Fruit fly (Drosophila melanogaster) whole organism, prepupa: ENCODE results near the gene CG15130.
A peak's percentile ranks its signal among the peaks of the same experiment; 100 is the strongest.

ENCODE experiments used
- CG10631 ChIP-seq: fragments of 200-800 bp; sonication (Bioruptor generic); optimal IDR thresholded peaks from 2 replicates; lab custom pipeline; 2016; ENCODE audit warnings: missing biosample characterization, missing genetic modification characterization
- CG15336 ChIP-seq: fragments of 200-800 bp; sonication (Bioruptor generic); IDR thresholded peaks from 2 replicates; pipeline ENCODE4 v1.3.6; 2022; ENCODE audit warnings: missing biosample characterization, missing genetic modification characterization
- CG16779 ChIP-seq: fragments of 200-800 bp; sonication (Bioruptor generic); optimal IDR thresholded peaks from 3 replicates; lab custom pipeline; 2017; ENCODE audit warnings: missing biosample characterization, mild to moderate bottlenecking, missing genetic modification characterization
- CG31627 ChIP-seq: fragments of 200-800 bp; sonication (Bioruptor generic); optimal IDR thresholded peaks from 3 replicates; lab custom pipeline; 2016; ENCODE audit warnings: missing biosample characterization, missing genetic modification characterization
- CG32006 ChIP-seq: fragments of 200-800 bp; sonication (Bioruptor generic); optimal IDR thresholded peaks from 3 replicates; lab custom pipeline; 2017; ENCODE audit warnings: missing biosample characterization, mild to moderate bottlenecking, missing genetic modification characterization
- CG4318 ChIP-seq: fragments of 200-800 bp; sonication (Bioruptor generic); optimal IDR thresholded peaks from 3 replicates; lab custom pipeline; 2017; ENCODE audit warnings: missing biosample characterization, mild to moderate bottlenecking, missing genetic modification characterization
- CG6163 ChIP-seq: fragments of 200-800 bp; sonication (Bioruptor generic); IDR thresholded peaks from 3 replicates; pipeline ENCODE4 v1.3.6; 2022; ENCODE audit warnings: missing biosample characterization, missing genetic modification characterization
- CG6808 ChIP-seq: fragments of 200-800 bp; sonication (Bioruptor generic); optimal IDR thresholded peaks from 3 replicates; lab custom pipeline; 2017; ENCODE audit warnings: missing biosample characterization, missing genetic modification characterization, mild to moderate bottlenecking, moderate library complexity, missing genetic modification reagents
- CG7368 ChIP-seq: fragments of 200-800 bp; sonication (Bioruptor generic); optimal IDR thresholded peaks from 3 replicates; lab custom pipeline; 2016; ENCODE audit warnings: missing biosample characterization, missing genetic modification characterization
- Eip78C ChIP-seq: fragments of 200-800 bp; sonication (Bioruptor generic); peaks from one replicate; lab custom pipeline; 2016; ENCODE audit warnings: missing biosample characterization, missing genetic modification characterization
- Eip93F ChIP-seq: fragments of 200-800 bp; sonication (Bioruptor generic); optimal IDR thresholded peaks from 2 replicates; lab custom pipeline; 2016; ENCODE audit warnings: missing biosample characterization, mild to moderate bottlenecking, missing genetic modification characterization
- Hr4 ChIP-seq: fragments of 200-800 bp; sonication (Bioruptor generic); optimal IDR thresholded peaks from 3 replicates; lab custom pipeline; 2016; ENCODE audit warnings: missing biosample characterization, missing genetic modification characterization
- Lpt ChIP-seq: fragments of 200-800 bp; sonication (Bioruptor generic); optimal IDR thresholded peaks from 3 replicates; lab custom pipeline; 2016; ENCODE audit warnings: missing biosample characterization, missing genetic modification characterization
- Met ChIP-seq: fragments of 200-800 bp; sonication (Bioruptor generic); optimal IDR thresholded peaks from 3 replicates; lab custom pipeline; 2016; ENCODE audit warnings: missing biosample characterization, missing genetic modification characterization
- Sox15 ChIP-seq: fragments of 200-800 bp; sonication (Bioruptor generic); optimal IDR thresholded peaks from 3 replicates; lab custom pipeline; 2016; ENCODE audit warnings: missing biosample characterization, missing genetic modification characterization
- acj6 ChIP-seq: fragments of 200-800 bp; sonication (Bioruptor generic); optimal IDR thresholded peaks from 3 replicates; lab custom pipeline; 2016; ENCODE audit warnings: missing biosample characterization, missing genetic modification characterization
- cyc ChIP-seq: fragments of 200-800 bp; sonication (Bioruptor generic); optimal IDR thresholded peaks from 3 replicates; lab custom pipeline; 2016; ENCODE audit warnings: missing biosample characterization, missing genetic modification characterization
- dac ChIP-seq: fragments of 200-800 bp; sonication (Bioruptor generic); optimal IDR thresholded peaks from 2 replicates; lab custom pipeline; 2017; ENCODE audit warnings: missing biosample characterization, mild to moderate bottlenecking, missing genetic modification characterization
- dsx ChIP-seq: fragments of 200-800 bp; optimal IDR thresholded peaks from 3 replicates; lab custom pipeline; 2019; ENCODE audit warnings: missing biosample characterization, mild to moderate bottlenecking, missing genetic modification characterization, moderate library complexity; ENCODE audit not compliant: poor library complexity, severe bottlenecking
- eg ChIP-seq: fragments of 200-800 bp; sonication (Bioruptor generic); IDR thresholded peaks from 3 replicates; pipeline ENCODE4 v1.3.6; 2022; ENCODE audit warnings: missing biosample characterization, missing genetic modification characterization
- esn ChIP-seq: fragments of 200-800 bp; sonication (Bioruptor generic); optimal IDR thresholded peaks from 2 replicates; lab custom pipeline; 2016; ENCODE audit warnings: missing biosample characterization, mild to moderate bottlenecking, missing genetic modification characterization, moderate library complexity
- fkh ChIP-seq: fragments of 200-800 bp; sonication (Bioruptor generic); optimal IDR thresholded peaks from 3 replicates; lab custom pipeline; 2017; ENCODE audit warnings: missing biosample characterization, mild to moderate bottlenecking, missing genetic modification characterization, moderate library complexity
- lz ChIP-seq: fragments of 200-800 bp; sonication (Bioruptor generic); optimal IDR thresholded peaks from 3 replicates; lab custom pipeline; 2016; ENCODE audit warnings: missing biosample characterization, missing genetic modification characterization
- pdm3 ChIP-seq: fragments of 200-800 bp; sonication (Bioruptor generic); optimal IDR thresholded peaks from 3 replicates; lab custom pipeline; 2016; ENCODE audit warnings: missing biosample characterization, missing genetic modification characterization
- ss ChIP-seq, 2 experiments: fragments of 200-800 bp; sonication (Bioruptor generic); optimal IDR thresholded peaks; 2 replicates in 1 of 2; 3 replicates in 1 of 2; lab custom pipeline; 2017 to 2018; ENCODE audit warnings: mild to moderate bottlenecking in 2 of 2, missing biosample characterization in 2 of 2, missing genetic modification characterization in 2 of 2, moderate library complexity in 1 of 2
- topi ChIP-seq: fragments of 200-800 bp; sonication (Bioruptor generic); optimal IDR thresholded peaks from 3 replicates; lab custom pipeline; 2016; ENCODE audit warnings: missing biosample characterization, missing genetic modification characterization
- vri ChIP-seq: fragments of 200-800 bp; sonication (Bioruptor generic); optimal IDR thresholded peaks from 3 replicates; lab custom pipeline; 2016; ENCODE audit warnings: missing biosample characterization, mild to moderate bottlenecking, missing genetic modification characterization

CG15130 gene

dm6 chr2L:20428382-20428755, 3.9 kb upstream of the CG15130 start:
- no peak for TF ChIP-seq pdm3 (GFP tag; lab: Kevin White, UChicago)
- TF ChIP-seq lz: no peak
- no peak for TF ChIP-seq ss (GFP tag; optimal IDR thresholded peaks at IDR 0.05; lab: Kevin White, UChicago)
- no peak for TF ChIP-seq dac (GFP tag; lab: Kevin White, UChicago)
- no peak for TF ChIP-seq CG31627 (GFP tag; lab: Kevin White, UChicago)
- no peak for TF ChIP-seq dsx (GFP tag; lab: Kevin White, UChicago)
- no peak for TF ChIP-seq CG6808 (GFP tag; lab: Kevin White, UChicago)
- no peak for TF ChIP-seq Hr4 (GFP tag; lab: Kevin White, UChicago)
- no peak for TF ChIP-seq CG32006
- TF ChIP-seq CG6163 (GFP tag; lab: Robert Waterston, UW): no peak
- no peak for TF ChIP-seq topi (GFP tag; lab: Kevin White, UChicago)
- no peak for TF ChIP-seq CG15336
- TF ChIP-seq Lpt: no peak

dm6 chr2L:20427401-20427800, 2.9 kb upstream of the CG15130 start:
- no peak for TF ChIP-seq fkh (GFP tag; lab: Kevin White, UChicago)
- peak in 1 of 2 experiments; percentile 11 for TF ChIP-seq ss (GFP tag; optimal IDR thresholded peaks at IDR 0.05; lab: Kevin White, UChicago)
- TF ChIP-seq CG16779 (tag; lab: Kevin White, UChicago): no peak
- TF ChIP-seq lz: no peak
- TF ChIP-seq Sox15: no peak
- TF ChIP-seq CG6163 (GFP tag; lab: Robert Waterston, UW): 0 out of 3 replicates have a peak, but pooled peaks have one; percentile 22
- no peak for TF ChIP-seq CG6808 (GFP tag; lab: Kevin White, UChicago)
- no peak for TF ChIP-seq esn (GFP tag; lab: Kevin White, UChicago)
- no peak for TF ChIP-seq CG31627 (GFP tag; lab: Kevin White, UChicago)

- TF ChIP-seq CG10631 (GFP tag; lab: Kevin White, UChicago) (no peak), Eip78C (peak; percentile 9)
- TF ChIP-seq, all 60 proteins: peak for 1
These were observed 1.5 kb upstream of the CG15130 start, which contains the start of gene CG31688 for dm6 chr2L:20425854-20426396. Gene CG31688 (plus strand): TSS chr2L:20426199.

- TF ChIP-seq CG4318 (GFP tag; lab: Kevin White, UChicago) (no peak), CG16779 (tag; lab: Kevin White, UChicago) (no peak)
- TF ChIP-seq, all 60 proteins: peak for 0
These were observed 4.4 kb downstream of the CG15130 start for dm6 chr2L:20420035-20420434.

- TF ChIP-seq cyc (GFP tag; lab: Kevin White, UChicago): no peak
- TF ChIP-seq CG31627 (GFP tag; lab: Kevin White, UChicago): peak; percentile 33
- TF ChIP-seq eg (GFP tag; lab: Robert Waterston, UW): peak; percentile 19; the same call in 2 of the 3 replicates
- peak; percentile 41 for TF ChIP-seq esn (GFP tag; lab: Kevin White, UChicago)
- peak; percentile 24 for TF ChIP-seq Eip93F (GFP tag; lab: Kevin White, UChicago)
- TF ChIP-seq CG7368: no peak
- peak; percentile 60 for TF ChIP-seq vri (GFP tag; lab: Kevin White, UChicago)
- no peak for TF ChIP-seq acj6 (GFP tag; lab: Kevin White, UChicago)
- TF ChIP-seq Met (GFP tag; lab: Kevin White, UChicago): peak; percentile 34
- TF ChIP-seq Eip78C: peak; percentile 74
- TF ChIP-seq pdm3 (GFP tag; lab: Kevin White, UChicago): peak; percentile 5
- TF ChIP-seq dac (GFP tag; lab: Kevin White, UChicago): no peak
- TF ChIP-seq lz: peak; percentile 3
- TF ChIP-seq ss (GFP tag; optimal IDR thresholded peaks at IDR 0.05; lab: Kevin White, UChicago): no peak
- TF ChIP-seq CG15336: peak; percentile 26; the same call in 1 of the 2 replicates
- TF ChIP-seq, all 60 proteins: peak for 10
These were observed 6.7 kb downstream of the CG15130 start for dm6 chr2L:20417597-20418286.
